Fruit fly (Drosophila melanogaster) whole organism, wandering third instar larva: ENCODE measurements around the gene CG42538.
A peak's percentile ranks its signal among the peaks of the same experiment; 100 is the strongest.

Source experiments
- Abd-B ChIP-seq: fragments of >200 bp; optimal IDR thresholded peaks from 2 replicates; lab custom pipeline; 2017; ENCODE audit warnings: missing biosample characterization, missing genetic modification characterization
- CG32264 ChIP-seq: fragments of 200-800 bp; sonication (Bioruptor generic); optimal IDR thresholded peaks from 2 replicates; lab custom pipeline; 2016; ENCODE audit warnings: missing biosample characterization, missing genetic modification characterization
- CG9705 ChIP-seq: fragments of 200-800 bp; sonication (Bioruptor generic); optimal IDR thresholded peaks from 2 replicates; lab custom pipeline; 2018; ENCODE audit warnings: missing biosample characterization, mild to moderate bottlenecking, missing genetic modification characterization
- CrebA ChIP-seq: fragments of 200-800 bp; sonication (Bioruptor generic); optimal IDR thresholded peaks from 2 replicates; lab custom pipeline; 2016; ENCODE audit warnings: missing biosample characterization, mild to moderate bottlenecking, missing genetic modification characterization, borderline replicate concordance
- Dfd ChIP-seq: fragments of >200 bp; optimal IDR thresholded peaks from 2 replicates; lab custom pipeline; 2017; ENCODE audit warnings: missing biosample characterization, missing genetic modification characterization
- Dif ChIP-seq: fragments of 200-275, 200-300 bp; sonication (Bioruptor generic); optimal IDR thresholded peaks from 2 replicates; lab custom pipeline; 2018; ENCODE audit warnings: missing biosample characterization, missing genetic modification characterization; ENCODE audit not compliant: partially characterized antibody
- GATAd ChIP-seq: sonication (Bioruptor generic); optimal IDR thresholded peaks from 2 replicates; lab custom pipeline; 2016; ENCODE audit warnings: missing biosample characterization, missing genetic modification characterization
- HLH106 ChIP-seq: fragments of 200-800 bp; optimal IDR thresholded peaks from 3 replicates; lab custom pipeline; 2019; ENCODE audit warnings: missing biosample characterization, mild to moderate bottlenecking, missing genetic modification characterization, moderate library complexity
- Hnf4 ChIP-seq: fragments of 200-800 bp; sonication (Bioruptor generic); optimal IDR thresholded peaks from 2 replicates; lab custom pipeline; 2016; ENCODE audit warnings: missing biosample characterization, mild to moderate bottlenecking, missing genetic modification characterization
- Hr78 ChIP-seq: fragments of >200 bp; optimal IDR thresholded peaks from 2 replicates; lab custom pipeline; 2017; ENCODE audit warnings: missing biosample characterization, missing genetic modification characterization
- Hr83 ChIP-seq: fragments of 200-300 bp; sonication (Bioruptor generic); optimal IDR thresholded peaks from 2 replicates; lab custom pipeline; 2016; ENCODE audit warnings: missing biosample characterization, mild to moderate bottlenecking, missing genetic modification characterization, moderate library complexity; ENCODE audit not compliant: poor library complexity, severe bottlenecking
- Jra ChIP-seq: sonication (Bioruptor generic); optimal IDR thresholded peaks from 2 replicates; lab custom pipeline; 2016; ENCODE audit warnings: missing biosample characterization, missing genetic modification characterization
- Mio ChIP-seq: sonication (Bioruptor generic); optimal IDR thresholded peaks from 2 replicates; lab custom pipeline; 2016; ENCODE audit warnings: missing biosample characterization, missing genetic modification characterization
- Myc ChIP-seq: fragments of >200 bp; optimal IDR thresholded peaks from 2 replicates; lab custom pipeline; 2017
- N ChIP-seq: fragments of >200 bp; optimal IDR thresholded peaks from 2 replicates; lab custom pipeline; 2018; ENCODE audit warnings: missing biosample characterization, missing external identifiers, missing genetic modification characterization
- OdsH ChIP-seq: fragments of 200-800 bp; sonication (Bioruptor generic); optimal IDR thresholded peaks from 2 replicates; lab custom pipeline; 2016; ENCODE audit warnings: missing biosample characterization, mild to moderate bottlenecking, missing genetic modification characterization
- Rel ChIP-seq, 2 experiments: fragments of 200-800 bp; sonication (Bioruptor generic) in 1 of 2; optimal IDR thresholded peaks; 2 replicates in 1 of 2; 3 replicates in 1 of 2; lab custom pipeline; 2016 to 2019; ENCODE audit warnings: mild to moderate bottlenecking in 2 of 2, missing biosample characterization in 2 of 2, missing genetic modification characterization in 2 of 2, moderate library complexity in 1 of 2
- Sp1 ChIP-seq: fragments of 200-800 bp; sonication (Bioruptor generic); optimal IDR thresholded peaks from 3 replicates; lab custom pipeline; 2019; ENCODE audit warnings: missing biosample characterization, mild to moderate bottlenecking, missing genetic modification characterization, moderate library complexity
- Vsx2 ChIP-seq: fragments of 200-300, 225-300 bp; sonication (Bioruptor generic); optimal IDR thresholded peaks from 2 replicates; lab custom pipeline; 2018; ENCODE audit warnings: missing biosample characterization, missing genetic modification characterization; ENCODE audit not compliant: partially characterized antibody
- br ChIP-seq: fragments of 200-800 bp; sonication (Bioruptor generic); optimal IDR thresholded peaks from 2 replicates; lab custom pipeline; 2016; ENCODE audit warnings: missing biosample characterization, missing genetic modification characterization
- brk ChIP-seq: fragments of 200-800 bp; sonication (Bioruptor generic); optimal IDR thresholded peaks from 2 replicates; lab custom pipeline; 2016; ENCODE audit warnings: missing biosample characterization, mild to moderate bottlenecking, missing genetic modification characterization
- dl ChIP-seq, 2 experiments: fragments of 175-275, 200-275 bp in 1 of 2; fragments of 200-275 bp in 1 of 2; sonication (Bioruptor generic); optimal IDR thresholded peaks; lab custom pipeline; 2018; ENCODE audit warnings: mild to moderate bottlenecking in 2 of 2, missing biosample characterization in 2 of 2, missing genetic modification characterization in 2 of 2, moderate library complexity in 2 of 2; ENCODE audit not compliant: partially characterized antibody in 2 of 2, insufficient read depth in 1 of 2
- dmrt93B ChIP-seq: fragments of 200-800 bp; sonication (Bioruptor generic); optimal IDR thresholded peaks from 2 replicates; lab custom pipeline; 2018; ENCODE audit warnings: missing biosample characterization, mild to moderate bottlenecking, missing genetic modification characterization
- dsf ChIP-seq: sonication (Bioruptor generic); optimal IDR thresholded peaks from 2 replicates; lab custom pipeline; 2016; ENCODE audit warnings: missing biosample characterization, missing genetic modification characterization, borderline replicate concordance
- ey ChIP-seq: fragments of 200-800 bp; sonication (Bioruptor generic); optimal IDR thresholded peaks from 2 replicates; lab custom pipeline; 2016; ENCODE audit warnings: missing biosample characterization, missing genetic modification characterization
- foxo ChIP-seq, 2 experiments: fragments of 200-800 bp; sonication (Bioruptor generic); optimal IDR thresholded peaks; 2 replicates in 1 of 2; 3 replicates in 1 of 2; lab custom pipeline; 2016 to 2017; ENCODE audit warnings: missing biosample characterization in 2 of 2, missing genetic modification characterization in 2 of 2
- fru ChIP-seq: fragments of 200-800 bp; sonication (Bioruptor generic); optimal IDR thresholded peaks from 3 replicates; lab custom pipeline; 2016; ENCODE audit warnings: missing biosample characterization, mild to moderate bottlenecking, missing genetic modification characterization
- h ChIP-seq: fragments of 200-800 bp; sonication (Bioruptor generic); optimal IDR thresholded peaks from 3 replicates; lab custom pipeline; 2016; ENCODE audit warnings: missing biosample characterization, mild to moderate bottlenecking, missing genetic modification characterization
- jim ChIP-seq: fragments of 175-275, 200-325 bp; sonication (Bioruptor generic); optimal IDR thresholded peaks from 2 replicates; lab custom pipeline; 2016; ENCODE audit warnings: missing biosample characterization, mild to moderate bottlenecking, missing genetic modification characterization
- lola ChIP-seq: fragments of >200 bp; optimal IDR thresholded peaks from 2 replicates; lab custom pipeline; 2017; ENCODE audit warnings: missing biosample characterization, missing genetic modification characterization
- pan ChIP-seq: fragments of >200 bp; optimal IDR thresholded peaks from 2 replicates; lab custom pipeline; 2017
- psq ChIP-seq: fragments of 200-800 bp; sonication (Bioruptor generic); optimal IDR thresholded peaks from 3 replicates; lab custom pipeline; 2017; ENCODE audit warnings: missing biosample characterization, mild to moderate bottlenecking, missing genetic modification characterization, moderate library complexity
- rgr ChIP-seq: fragments of 200-800 bp; sonication (Bioruptor generic); optimal IDR thresholded peaks from 3 replicates; lab custom pipeline; 2016; ENCODE audit warnings: missing biosample characterization, mild to moderate bottlenecking, missing genetic modification characterization
- sage ChIP-seq: fragments of 200-800 bp; sonication (Bioruptor generic); optimal IDR thresholded peaks from 2 replicates; lab custom pipeline; 2016; ENCODE audit warnings: missing biosample characterization, mild to moderate bottlenecking, missing genetic modification characterization
- sv ChIP-seq: fragments of 200-800 bp; sonication (Bioruptor generic); optimal IDR thresholded peaks from 3 replicates; lab custom pipeline; 2016; ENCODE audit warnings: missing biosample characterization, missing genetic modification characterization
- tai ChIP-seq: sonication (Bioruptor generic); optimal IDR thresholded peaks from 2 replicates; lab custom pipeline; 2016; ENCODE audit warnings: missing biosample characterization, missing genetic modification characterization
- usp ChIP-seq: fragments of >200 bp; optimal IDR thresholded peaks from 2 replicates; lab custom pipeline; 2017; ENCODE audit warnings: missing biosample characterization, missing genetic modification characterization
- woc ChIP-seq: sonication (Bioruptor generic); optimal IDR thresholded peaks from 2 replicates; lab custom pipeline; 2016; ENCODE audit warnings: missing biosample characterization, mild to moderate bottlenecking, missing genetic modification characterization

CG42538 gene

dm6 chr3L:16042080-16042344, 7.7 kb downstream of the CG42538 start:
- TF ChIP-seq Hr78 (no peak), CG9705 (GFP tag; lab: Kevin White, UChicago) (no peak), brk (no peak), CrebA (GFP tag; lab: Kevin White, UChicago) (no peak), dsf (GFP tag; lab: Kevin White, UChicago) (no peak), foxo (GFP tag; optimal IDR thresholded peaks at IDR 0.05; lab: Kevin White, UChicago) (no peak), sage (GFP tag; lab: Kevin White, UChicago) (no peak), N (GFP tag; lab: Kevin White, UChicago) (no peak), dmrt93B (GFP tag; lab: Kevin White, UChicago) (no peak), h (GFP tag; lab: Kevin White, UChicago) (no peak), CG32264 (GFP tag; lab: Kevin White, UChicago) (no peak), sv (GFP tag; lab: Kevin White, UChicago) (no peak), Dfd (GFP tag; lab: Kevin White, UChicago) (no peak), psq (GFP tag; lab: Kevin White, UChicago) (no peak), Rel (GFP tag; optimal IDR thresholded peaks at IDR 0.05; lab: Kevin White, UChicago) (no peak), Rel (tag; optimal IDR thresholded peaks at IDR 0.05; lab: Kevin White, UChicago) (no peak), Myc (lab: Kevin White, UChicago) (no peak), usp (GFP tag; lab: Kevin White, UChicago) (no peak), Mio (no peak), jim (GFP tag; lab: Kevin White, UChicago) (no peak), Sp1 (GFP tag; lab: Kevin White, UChicago) (no peak)

- peak; percentile 25 for TF ChIP-seq CrebA (GFP tag; lab: Kevin White, UChicago)
- TF ChIP-seq Rel (GFP tag; optimal IDR thresholded peaks at IDR 0.05; lab: Kevin White, UChicago), result no peak
- no peak for TF ChIP-seq Rel (tag; optimal IDR thresholded peaks at IDR 0.05; lab: Kevin White, UChicago)
- TF ChIP-seq fru (GFP tag; lab: Kevin White, UChicago), result peak; percentile 35
- no peak for TF ChIP-seq psq (GFP tag; lab: Kevin White, UChicago)
- TF ChIP-seq OdsH (GFP tag; lab: Kevin White, UChicago), result no peak
- peak; percentile 35 for TF ChIP-seq Hr83 (GFP tag; lab: Kevin White, UChicago)
- TF ChIP-seq dmrt93B (GFP tag; lab: Kevin White, UChicago), result no peak
- no peak for TF ChIP-seq Hnf4
- TF ChIP-seq HLH106 (tag; lab: Kevin White, UChicago), result no peak
- no peak for TF ChIP-seq Hr78
- TF ChIP-seq dl (GFP tag; optimal IDR thresholded peaks at IDR 0.05; lab: Kevin White, UChicago; ENCODE audit: insufficient read depth in 1 of 2, partially characterized antibody in 2 of 2), result peak in 1 of 2 experiments; percentile 3
- TF ChIP-seq Jra (GFP tag; lab: Kevin White, UChicago), result no peak
- no peak for TF ChIP-seq foxo (GFP tag; optimal IDR thresholded peaks at IDR 0.05; lab: Kevin White, UChicago)
Measured at dm6 chr3L:16042640-16043039, 8.3 kb downstream of the CG42538 start.

- TF ChIP-seq Hr83 (GFP tag; lab: Kevin White, UChicago), result no peak
- TF ChIP-seq tai (GFP tag; lab: Kevin White, UChicago), result peak; percentile 10
- TF ChIP-seq Hnf4, result peak; percentile 22
- TF ChIP-seq sv (GFP tag; lab: Kevin White, UChicago), result no peak
- peak; percentile 60 for TF ChIP-seq OdsH (GFP tag; lab: Kevin White, UChicago)
- peak; percentile 1 for TF ChIP-seq Jra (GFP tag; lab: Kevin White, UChicago)
- no peak for TF ChIP-seq N (GFP tag; lab: Kevin White, UChicago)
- TF ChIP-seq Dif (GFP tag; lab: Kevin White, UChicago), result peak; percentile 17
- no peak for TF ChIP-seq Myc (lab: Kevin White, UChicago)
- TF ChIP-seq lola (GFP tag; lab: Kevin White, UChicago), result no peak
- no peak for TF ChIP-seq Hr78
- TF ChIP-seq psq (GFP tag; lab: Kevin White, UChicago), result peak; percentile 92
- TF ChIP-seq rgr (GFP tag; lab: Kevin White, UChicago), result peak; percentile 64
- no peak for TF ChIP-seq br (GFP tag; lab: Kevin White, UChicago)
- no peak for TF ChIP-seq GATAd
- peak; percentile 57 for TF ChIP-seq Vsx2
- peak; percentile 86 for TF ChIP-seq HLH106 (tag; lab: Kevin White, UChicago)
- TF ChIP-seq usp (GFP tag; lab: Kevin White, UChicago), result no peak
- no peak for TF ChIP-seq Mio
- TF ChIP-seq CG32264 (GFP tag; lab: Kevin White, UChicago), result no peak
- no peak for TF ChIP-seq pan (lab: Kevin White, UChicago)
- TF ChIP-seq fru (GFP tag; lab: Kevin White, UChicago), result peak; percentile 74
- TF ChIP-seq brk, result no peak
- TF ChIP-seq foxo (GFP tag; optimal IDR thresholded peaks at IDR 0.05; lab: Kevin White, UChicago), result peak in 1 of 2 experiments; percentile 72
- TF ChIP-seq dsf (GFP tag; lab: Kevin White, UChicago), result no peak
- no peak for TF ChIP-seq sage (GFP tag; lab: Kevin White, UChicago)
- TF ChIP-seq jim (GFP tag; lab: Kevin White, UChicago), result no peak
- TF ChIP-seq dmrt93B (GFP tag; lab: Kevin White, UChicago), result peak; percentile 78
- TF ChIP-seq dl (GFP tag; optimal IDR thresholded peaks at IDR 0.05; lab: Kevin White, UChicago; ENCODE audit: insufficient read depth in 1 of 2, partially characterized antibody in 2 of 2), result peak in 1 of 2 experiments; percentile 17
- peak; percentile 70 for TF ChIP-seq CG9705 (GFP tag; lab: Kevin White, UChicago)
- TF ChIP-seq Sp1 (GFP tag; lab: Kevin White, UChicago), result peak; percentile 90
- TF ChIP-seq Dfd (GFP tag; lab: Kevin White, UChicago), result peak; percentile 62
- no peak for TF ChIP-seq CrebA (GFP tag; lab: Kevin White, UChicago)
- no peak for TF ChIP-seq Rel (GFP tag; optimal IDR thresholded peaks at IDR 0.05; lab: Kevin White, UChicago)
- TF ChIP-seq Rel (tag; optimal IDR thresholded peaks at IDR 0.05; lab: Kevin White, UChicago), result peak; percentile 23
- peak; percentile 47 for TF ChIP-seq h (GFP tag; lab: Kevin White, UChicago)
- peak; percentile 33 for TF ChIP-seq ey (GFP tag; lab: Kevin White, UChicago)
- TF ChIP-seq woc (GFP tag; lab: Kevin White, UChicago), result peak; percentile 28
- no peak for TF ChIP-seq Abd-B (GFP tag; lab: Kevin White, UChicago)
Measured at dm6 chr3L:16043045-16043781, 8.9 kb downstream of the CG42538 start.
